Fruit fly (Drosophila melanogaster) whole organism, embryonic: ENCODE data around the gene CG32801.
A peak's percentile ranks its signal among the peaks of the same experiment; 100 is the strongest.

Source experiments
- ATbp ChIP-seq: fragments of 200-800 bp; sonication (Bioruptor generic); optimal IDR thresholded peaks from 2 replicates; lab custom pipeline; 2017; ENCODE audit warnings: missing biosample characterization, mild to moderate bottlenecking, missing genetic modification characterization, missing genetic modification reagents
- Aef1 ChIP-seq: fragments of 200-800 bp; sonication (Bioruptor generic); IDR thresholded peaks from 3 replicates; pipeline ENCODE4 v1.3.6; 2022; ENCODE audit warnings: missing biosample characterization, missing genetic modification characterization
- CG10543 ChIP-seq: fragments of 200-800 bp; sonication (Bioruptor generic); optimal IDR thresholded peaks from 3 replicates; lab custom pipeline; 2017; ENCODE audit warnings: missing biosample characterization, mild to moderate bottlenecking, missing genetic modification characterization, moderate library complexity
- CG10565 ChIP-seq: fragments of 200-800 bp; sonication (Bioruptor generic); optimal IDR thresholded peaks from 3 replicates; lab custom pipeline; 2016; ENCODE audit warnings: missing biosample characterization, mild to moderate bottlenecking, missing genetic modification characterization
- CG11085 ChIP-seq: fragments of 200-800 bp; sonication (Bioruptor generic); IDR thresholded peaks from 2 replicates; pipeline ENCODE4 v1.3.6; 2022; ENCODE audit warnings: missing biosample characterization, missing genetic modification characterization
- CG11247 ChIP-seq: fragments of 200-800 bp; sonication (Bioruptor generic); IDR thresholded peaks from 2 replicates; pipeline ENCODE4 v1.3.6; 2022; ENCODE audit warnings: missing biosample characterization, missing genetic modification characterization
- CG11560 ChIP-seq: fragments of 200-800 bp; sonication (Bioruptor generic); IDR thresholded peaks from 3 replicates; pipeline ENCODE4 v1.3.6; 2022; ENCODE audit warnings: missing biosample characterization, missing genetic modification characterization
- CG11723 ChIP-seq: fragments of 200-800 bp; sonication (Bioruptor generic); optimal IDR thresholded peaks from 2 replicates; lab custom pipeline; 2017; ENCODE audit warnings: missing biosample characterization, mild to moderate bottlenecking, missing genetic modification characterization
- CG12299 ChIP-seq: fragments of 200-800 bp; sonication (Bioruptor generic); optimal IDR thresholded peaks from 2 replicates; lab custom pipeline; 2018; ENCODE audit warnings: missing biosample characterization, mild to moderate bottlenecking, missing genetic modification characterization
- CG13296 ChIP-seq: fragments of 200-800 bp; sonication (Bioruptor generic); optimal IDR thresholded peaks from 3 replicates; lab custom pipeline; 2018; ENCODE audit warnings: missing biosample characterization, mild to moderate bottlenecking, missing genetic modification characterization
- CG13775 ChIP-seq: fragments of 200-800 bp; sonication (Bioruptor generic); optimal IDR thresholded peaks from 3 replicates; lab custom pipeline; 2017; ENCODE audit warnings: missing biosample characterization, mild to moderate bottlenecking, missing genetic modification characterization
- CG16813 ChIP-seq: fragments of 200-800 bp; sonication (Bioruptor generic); IDR thresholded peaks from 3 replicates; pipeline ENCODE4 v1.3.6; 2022; ENCODE audit warnings: missing biosample characterization, missing genetic modification characterization; ENCODE audit not compliant: partially characterized antibody
- CG17186 ChIP-seq: fragments of 200-800 bp; sonication (Bioruptor generic); optimal IDR thresholded peaks from 3 replicates; lab custom pipeline; 2017; ENCODE audit warnings: missing biosample characterization, missing genetic modification reagents, missing genetic modification characterization
- CG17912 ChIP-seq: fragments of 200-800 bp; sonication (Bioruptor generic); optimal IDR thresholded peaks from 2 replicates; lab custom pipeline; 2018; ENCODE audit warnings: missing biosample characterization, mild to moderate bottlenecking, missing genetic modification characterization
- CG34224 ChIP-seq: fragments of 200-800 bp; sonication (Bioruptor generic); IDR thresholded peaks from 3 replicates; pipeline ENCODE4 v1.3.6; 2022; ENCODE audit warnings: missing biosample characterization, missing genetic modification characterization; ENCODE audit not compliant: partially characterized antibody
- CG4424 ChIP-seq: fragments of 200-800 bp; sonication (Bioruptor generic); optimal IDR thresholded peaks from 3 replicates; lab custom pipeline; 2016; ENCODE audit warnings: missing biosample characterization, missing genetic modification characterization
- CG6765 ChIP-seq: fragments of 200-800 bp; sonication (Bioruptor generic); optimal IDR thresholded peaks from 3 replicates; lab custom pipeline; 2017; ENCODE audit warnings: missing biosample characterization, mild to moderate bottlenecking, missing genetic modification characterization
- CG8281 ChIP-seq: fragments of 200-800 bp; sonication (Bioruptor generic); optimal IDR thresholded peaks from 2 replicates; lab custom pipeline; 2018; ENCODE audit warnings: missing biosample characterization, mild to moderate bottlenecking, missing genetic modification characterization, moderate library complexity
- CG8924 ChIP-seq: fragments of 200-800 bp; optimal IDR thresholded peaks from 3 replicates; lab custom pipeline; 2019; ENCODE audit warnings: missing biosample characterization, mild to moderate bottlenecking, missing genetic modification characterization, moderate library complexity
- CG9727 ChIP-seq: fragments of 200-800 bp; sonication (Bioruptor generic); optimal IDR thresholded peaks from 3 replicates; lab custom pipeline; 2017; ENCODE audit warnings: missing biosample characterization, mild to moderate bottlenecking, missing genetic modification characterization
- CrebB ChIP-seq: fragments of 200-800 bp; sonication (Bioruptor generic); optimal IDR thresholded peaks from 3 replicates; lab custom pipeline; 2018; ENCODE audit warnings: missing biosample characterization, mild to moderate bottlenecking, missing genetic modification characterization
- Dfd ChIP-seq, 2 experiments: fragments of >200 bp; optimal IDR thresholded peaks; 2 replicates each; lab custom pipeline; 2017; ENCODE audit warnings: missing biosample characterization in 2 of 2, missing genetic modification characterization in 2 of 2
- Ets65A ChIP-seq: fragments of 200-800 bp; sonication (Bioruptor generic); peaks from one replicate; lab custom pipeline; 2016; ENCODE audit warnings: missing biosample characterization, missing genetic modification characterization
- Hey ChIP-seq: fragments of 200-800 bp; sonication (Bioruptor generic); optimal IDR thresholded peaks from 3 replicates; lab custom pipeline; 2018; ENCODE audit warnings: missing biosample characterization, mild to moderate bottlenecking, missing genetic modification characterization
- HmgZ ChIP-seq: fragments of 200-800 bp; sonication (Bioruptor generic); optimal IDR thresholded peaks from 2 replicates; lab custom pipeline; 2018; ENCODE audit warnings: missing biosample characterization, mild to moderate bottlenecking, missing genetic modification characterization
- Hmr ChIP-seq: fragments of 200-800 bp; sonication (Bioruptor generic); optimal IDR thresholded peaks from 3 replicates; lab custom pipeline; 2017; ENCODE audit warnings: mild to moderate bottlenecking, missing biosample characterization, missing genetic modification reagents, missing genetic modification characterization
- Jarid2 ChIP-seq: fragments of 200-800 bp; sonication (Bioruptor generic); optimal IDR thresholded peaks from 3 replicates; lab custom pipeline; 2017; ENCODE audit warnings: mild to moderate bottlenecking, missing biosample characterization, missing genetic modification reagents, missing genetic modification characterization
- Rx ChIP-seq: fragments of 200-800 bp; sonication (Bioruptor generic); IDR thresholded peaks from 2 replicates; pipeline ENCODE4 v1.3.6; 2022; ENCODE audit warnings: missing biosample characterization, missing genetic modification characterization
- Sox102F ChIP-seq: fragments of 200-800 bp; sonication (Bioruptor generic); optimal IDR thresholded peaks from 2 replicates; lab custom pipeline; 2018; ENCODE audit warnings: missing biosample characterization, mild to moderate bottlenecking, missing genetic modification characterization, moderate library complexity
- Sry-δ ChIP-seq: fragments of 200-800 bp; sonication (Bioruptor generic); optimal IDR thresholded peaks from 2 replicates; lab custom pipeline; 2016; ENCODE audit warnings: missing biosample characterization, missing genetic modification characterization
- Stat92E ChIP-seq, 3 experiments: fragments of >200 bp in 2 of 3; fragments of 200-800 bp in 1 of 3; sonication (Bioruptor generic) in 1 of 3; optimal IDR thresholded peaks; 2 replicates each; lab custom pipeline; 2017 to 2019; ENCODE audit warnings: missing biosample characterization in 3 of 3, missing genetic modification characterization in 3 of 3, mild to moderate bottlenecking in 1 of 3, moderate library complexity in 1 of 3
- TFAM ChIP-seq: fragments of 200-800 bp; sonication (Bioruptor generic); optimal IDR thresholded peaks from 2 replicates; lab custom pipeline; 2017; ENCODE audit warnings: missing biosample characterization, missing genetic modification characterization, inconsistent platforms
- Taf1 ChIP-seq: fragments of 200-800 bp; sonication (Bioruptor generic); IDR thresholded peaks from 2 replicates; pipeline ENCODE4 v1.3.6; 2022; ENCODE audit warnings: missing biosample characterization, missing genetic modification characterization
- Usf ChIP-seq: fragments of 200-800 bp; sonication (Bioruptor generic); optimal IDR thresholded peaks from 2 replicates; lab custom pipeline; 2017; ENCODE audit warnings: missing genotype, missing biosample characterization, missing genetic modification characterization
- Xrp1 ChIP-seq: fragments of 200-800 bp; sonication (Bioruptor generic); IDR thresholded peaks from 2 replicates; pipeline ENCODE4 v1.3.6; 2022; ENCODE audit warnings: missing biosample characterization, missing genetic modification characterization
- bsh ChIP-seq, 2 experiments: fragments of 200-800 bp; sonication (Bioruptor generic); optimal IDR thresholded peaks; 2 replicates each; lab custom pipeline; 2017 to 2018; ENCODE audit warnings: mild to moderate bottlenecking in 2 of 2, missing biosample characterization in 2 of 2, missing genetic modification characterization in 2 of 2, moderate library complexity in 1 of 2
- chif ChIP-seq, 2 experiments: fragments of 200-800 bp; sonication (Bioruptor generic); optimal IDR thresholded peaks; 3 replicates each; lab custom pipeline; 2016; ENCODE audit warnings: missing biosample characterization in 2 of 2, missing genetic modification characterization in 2 of 2
- chinmo ChIP-seq: fragments of 200-800 bp; sonication (Bioruptor generic); IDR thresholded peaks from 4 replicates; pipeline ENCODE4 v1.3.6; 2022; ENCODE audit warnings: missing biosample characterization, missing genetic modification characterization; ENCODE audit not compliant: partially characterized antibody
- dysf ChIP-seq: fragments of 200-800 bp; sonication (Bioruptor generic); IDR thresholded peaks from 3 replicates; pipeline ENCODE4 v1.3.6; 2022; ENCODE audit warnings: missing biosample characterization, missing genetic modification characterization
- fd102C ChIP-seq: fragments of 200-800 bp; sonication (Bioruptor generic); optimal IDR thresholded peaks from 2 replicates; lab custom pipeline; 2018; ENCODE audit warnings: missing biosample characterization, mild to moderate bottlenecking, missing genetic modification characterization, moderate library complexity
- gem ChIP-seq: fragments of 200-800 bp; sonication (Bioruptor generic); optimal IDR thresholded peaks from 2 replicates; lab custom pipeline; 2019; ENCODE audit warnings: missing biosample characterization, mild to moderate bottlenecking, missing genetic modification characterization, moderate library complexity
- gsb-n ChIP-seq: fragments of 200-800 bp; sonication (Bioruptor generic); optimal IDR thresholded peaks from 3 replicates; lab custom pipeline; 2018; ENCODE audit warnings: missing biosample characterization, mild to moderate bottlenecking, missing genetic modification characterization
- pros ChIP-seq: fragments of 200-800 bp; sonication (Bioruptor generic); optimal IDR thresholded peaks from 3 replicates; lab custom pipeline; 2019; ENCODE audit warnings: missing biosample characterization, mild to moderate bottlenecking, missing genetic modification characterization, moderate library complexity
- rib ChIP-seq: fragments of 200-800 bp; sonication (Bioruptor generic); IDR thresholded peaks from 2 replicates; pipeline ENCODE4 v1.3.6; 2022; ENCODE audit warnings: missing biosample characterization, missing genetic modification characterization
- run ChIP-seq: fragments of 200-800 bp; sonication (Bioruptor generic); optimal IDR thresholded peaks from 3 replicates; lab custom pipeline; 2018; ENCODE audit warnings: missing biosample characterization, mild to moderate bottlenecking, missing genetic modification characterization
- salm ChIP-seq: fragments of 200-800 bp; sonication (Bioruptor generic); optimal IDR thresholded peaks from 2 replicates; lab custom pipeline; 2018; ENCODE audit warnings: missing biosample characterization, mild to moderate bottlenecking, missing genetic modification characterization
- scrt ChIP-seq: fragments of 200-800 bp; sonication (Bioruptor generic); optimal IDR thresholded peaks from 2 replicates; lab custom pipeline; 2018; ENCODE audit warnings: missing biosample characterization, mild to moderate bottlenecking, missing genetic modification characterization, moderate library complexity
- tin ChIP-seq: fragments of 200-800 bp; sonication (Bioruptor generic); optimal IDR thresholded peaks from 3 replicates; lab custom pipeline; 2016; ENCODE audit warnings: missing biosample characterization, missing genetic modification characterization
- zen2 ChIP-seq: fragments of 200-800 bp; sonication (Bioruptor generic); IDR thresholded peaks from 3 replicates; pipeline ENCODE4 v1.3.6; 2022; ENCODE audit warnings: missing biosample characterization, missing genetic modification characterization; ENCODE audit not compliant: partially characterized antibody

Gene CG32801

dm6 chrX:1877107-1877736 lies 25.8 kb downstream of the CG32801 start, which contains the start of the genes CG14817 and CG14805 (continued):
- TF ChIP-seq chif (GFP tag; optimal IDR thresholded peaks at IDR 0.05; lab: Kevin White, UChicago) (peak in 1 of 2 experiments; percentile 5), CG13775 (GFP tag; lab: Kevin White, UChicago) (peak; percentile 72), gem (tag; lab: Kevin White, UChicago) (no peak), dysf (GFP tag; lab: Robert Waterston, UW) (peak; percentile 53; the same call in 1 of the 3 replicates), CG13296 (GFP tag; lab: Kevin White, UChicago) (peak; percentile 92), CG6765 (GFP tag; lab: Kevin White, UChicago) (peak; percentile 93), Stat92E (GFP tag; optimal IDR thresholded peaks at IDR 0.05; lab: Kevin White, UChicago) (no peak), Sox102F (no peak), ATbp (GFP tag; lab: Kevin White, UChicago) (no peak), run (no peak), Rx (GFP tag; lab: Robert Waterston, UW) (0 out of 2 replicates have a peak, but pooled peaks have one; percentile 25), TFAM (GFP tag; lab: Kevin White, UChicago) (peak; percentile 6), CG17912 (GFP tag; lab: Kevin White, UChicago) (peak; percentile 84), pros (GFP tag; lab: Kevin White, UChicago) (no peak), Ets65A (GFP tag; lab: Kevin White, UChicago) (peak; percentile 91), gsb-n (peak; percentile 67), Xrp1 (GFP tag; lab: Robert Waterston, UW) (0 out of 2 replicates have a peak, but pooled peaks have one; percentile 9), CG8924 (peak; percentile 68), CG10565 (GFP tag; lab: Kevin White, UChicago) (no peak), fd102C (GFP tag; lab: Kevin White, UChicago) (peak; percentile 14), CG11247 (no peak), rib (GFP tag; lab: Robert Waterston, UW) (no peak), Hey (no peak), Hmr (GFP tag; lab: Kevin White, UChicago) (peak; percentile 88), CG10543 (GFP tag; lab: Kevin White, UChicago) (peak; percentile 89), chinmo (GFP tag; lab: Robert Waterston, UW) (no peak), bsh (GFP tag; optimal IDR thresholded peaks at IDR 0.05; lab: Kevin White, UChicago) (peak; percentile 10 to 62), CG11723 (GFP tag; lab: Kevin White, UChicago) (peak; percentile 62), CG16813 (GFP tag; lab: Robert Waterston, UW) (peak; percentile 58), zen2 (GFP tag; lab: Robert Waterston, UW) (no peak), Jarid2 (GFP tag; lab: Kevin White, UChicago) (no peak), HmgZ (tag; lab: Kevin White, UChicago) (peak; percentile 76), Dfd (GFP tag; optimal IDR thresholded peaks at IDR 0.05; lab: Kevin White, UChicago) (no peak), Taf1 (no peak), Usf (GFP tag; lab: Kevin White, UChicago) (peak; percentile 26), scrt (GFP tag; lab: Kevin White, UChicago) (peak; percentile 76), CG17186 (peak; percentile 50), CG12299 (tag; lab: Kevin White, UChicago) (peak; percentile 81), tin (GFP tag; lab: Kevin White, UChicago) (peak; percentile 24), Aef1 (GFP tag; lab: Robert Waterston, UW) (no peak), Sry-δ (GFP tag; lab: Kevin White, UChicago) (peak; percentile 48), CrebB (tag; lab: Kevin White, UChicago) (peak; percentile 90), CG11560 (tag; lab: Robert Waterston, UW) (no peak), CG4424 (GFP tag; lab: Kevin White, UChicago) (no peak), salm (tag; lab: Kevin White, UChicago) (peak; percentile 70), CG9727 (GFP tag; lab: Kevin White, UChicago) (peak; percentile 80), CG34224 (GFP tag; lab: Robert Waterston, UW) (peak; percentile 67), CG8281 (tag; lab: Kevin White, UChicago) (no peak), CG11085 (GFP tag; lab: Robert Waterston, UW) (peak; percentile 20; the same call in 1 of the 2 replicates)
